Worm (Caenorhabditis elegans) whole organism, L1 larva: ENCODE results near the gene F01F1.3.

ENCODE experiments used
- lin-13 ChIP-seq: fragments of 150-350 bp; optimal IDR thresholded peaks from 2 replicates; lab custom pipeline; 2014; ENCODE audit warnings: missing biosample characterization, missing genetic modification reagents, missing genetic modification characterization
- rnt-1 ChIP-seq: sonication (generic microtip); optimal IDR thresholded peaks from 2 replicates; lab custom pipeline; 2016; ENCODE audit warnings: mild to moderate bottlenecking, missing genetic modification characterization, moderate library complexity, missing compliant biosample characterization

ce11 chrIII:5876867-5877641, 5.3 kb downstream of the F01F1.3 start:
- TF ChIP-seq rnt-1 (tag; lab: Kevin White, UChicago) (no peak), lin-13 (GFP tag; lab: Kevin White, UChicago) (no peak)
